Fruit fly (Drosophila melanogaster): ENCODE measurements around the gene Ssdp.

Ssdp gene

DNA sequence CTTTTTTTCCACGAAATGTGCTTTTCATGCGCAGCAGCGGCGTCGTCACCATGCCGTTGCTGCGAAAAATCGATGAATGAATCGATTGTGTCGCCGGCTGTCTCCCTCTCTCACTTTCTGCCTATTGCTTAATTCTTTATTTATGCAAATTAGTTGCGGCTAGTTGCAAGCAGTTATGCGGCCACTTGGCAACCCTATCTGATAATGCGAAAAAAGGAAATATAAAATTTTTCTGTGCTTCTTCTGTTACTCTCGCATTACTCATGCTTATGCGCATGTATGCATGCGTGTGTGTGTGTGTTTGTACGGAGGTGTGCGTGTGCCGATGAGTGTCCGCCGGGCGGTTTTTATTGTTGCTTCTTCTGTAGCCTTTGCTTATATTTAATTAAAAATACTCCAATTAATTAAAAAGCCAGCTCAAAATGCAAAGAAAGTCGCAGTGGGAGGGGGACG, 44.3 kb upstream of the Ssdp start (continued):
- TF ChIP-seq CG9609 (GFP tag; optimal IDR thresholded peaks at IDR 0.05), result no peak
- peak; percentile 70 for TF ChIP-seq kay (GFP tag; optimal IDR thresholded peaks at IDR 0.05)
- peak; percentile 49; the same call in 1 of the 3 replicates for TF ChIP-seq Dbx (GFP tag; IDR thresholded peaks at IDR 0.05)
- no peak for TF ChIP-seq slp2 (GFP tag; optimal IDR thresholded peaks at IDR 0.05)
- TF ChIP-seq twi (tag; optimal IDR thresholded peaks at IDR 0.05), result no peak
- TF ChIP-seq CG9932 (GFP tag; IDR thresholded peaks at IDR 0.05), result 0 out of 2 replicates have a peak, but pooled peaks have one; percentile 6
- peak; percentile 10; the same call in 1 of the 2 replicates for TF ChIP-seq rib (GFP tag; IDR thresholded peaks at IDR 0.05)
- no peak for TF ChIP-seq CG7987 (GFP tag; optimal IDR thresholded peaks at IDR 0.05)
- TF ChIP-seq sr (GFP tag; IDR thresholded peaks at IDR 0.05), result no peak
- peak; percentile 59 for TF ChIP-seq lab (GFP tag; optimal IDR thresholded peaks at IDR 0.05)
- no peak for TF ChIP-seq CG12155 (GFP tag; optimal IDR thresholded peaks at IDR 0.05)
- no peak for TF ChIP-seq CG8478 (optimal IDR thresholded peaks at IDR 0.05)
- TF ChIP-seq ATbp (GFP tag; optimal IDR thresholded peaks at IDR 0.05), result no peak
- peak; percentile 6 for TF ChIP-seq D19B (GFP tag; optimal IDR thresholded peaks at IDR 0.05)
- peak; percentile 46 for TF ChIP-seq Drgx (GFP tag; IDR thresholded peaks at IDR 0.05)
- peak; percentile 14; the same call in 1 of the 3 replicates for TF ChIP-seq CG11456 (GFP tag; IDR thresholded peaks at IDR 0.05)
- no peak for TF ChIP-seq NK7.1 (GFP tag; optimal IDR thresholded peaks at IDR 0.05)
- TF ChIP-seq Pdp1 (GFP tag; optimal IDR thresholded peaks at IDR 0.05), result peak in 1 of 2 experiments; percentile 15
- peak; percentile 21 for TF ChIP-seq CG4282 (GFP tag; optimal IDR thresholded peaks at IDR 0.05)
- no peak for TF ChIP-seq tx (GFP tag; optimal IDR thresholded peaks at IDR 0.05)
- no peak for TF ChIP-seq ERR (GFP tag; optimal IDR thresholded peaks at IDR 0.05)
- TF ChIP-seq Camta (GFP tag; optimal IDR thresholded peaks at IDR 0.05), result no peak
- peak; percentile 84 for TF ChIP-seq ewg (GFP tag; optimal IDR thresholded peaks at IDR 0.05)
- no peak for TF ChIP-seq vnd (GFP tag; IDR thresholded peaks at IDR 0.05; ENCODE audit: partially characterized antibody)
- no peak for TF ChIP-seq ftz-f1 (GFP tag; optimal IDR thresholded peaks at IDR 0.05)
- peak; percentile 2 for TF ChIP-seq CG2120 (GFP tag; optimal IDR thresholded peaks at IDR 0.05)
- 0 out of 2 replicates have a peak, but pooled peaks have one; percentile 3 for TF ChIP-seq seq (GFP tag; IDR thresholded peaks at IDR 0.05)
- TF ChIP-seq yki (optimal IDR thresholded peaks at IDR 0.05), result no peak
- peak; percentile 20 for TF ChIP-seq Fer1 (GFP tag; optimal IDR thresholded peaks at IDR 0.05)
- TF ChIP-seq Dll (GFP tag; IDR thresholded peaks at IDR 0.05; ENCODE audit: partially characterized antibody), result no peak
- TF ChIP-seq ro (GFP tag; IDR thresholded peaks at IDR 0.05), result no peak
- peak; percentile 37; the same call in 1 of the 2 replicates for TF ChIP-seq MBD-R2 (GFP tag; IDR thresholded peaks at IDR 0.05)
- no peak for TF ChIP-seq cas (GFP tag; IDR thresholded peaks at IDR 0.05)

DNA sequence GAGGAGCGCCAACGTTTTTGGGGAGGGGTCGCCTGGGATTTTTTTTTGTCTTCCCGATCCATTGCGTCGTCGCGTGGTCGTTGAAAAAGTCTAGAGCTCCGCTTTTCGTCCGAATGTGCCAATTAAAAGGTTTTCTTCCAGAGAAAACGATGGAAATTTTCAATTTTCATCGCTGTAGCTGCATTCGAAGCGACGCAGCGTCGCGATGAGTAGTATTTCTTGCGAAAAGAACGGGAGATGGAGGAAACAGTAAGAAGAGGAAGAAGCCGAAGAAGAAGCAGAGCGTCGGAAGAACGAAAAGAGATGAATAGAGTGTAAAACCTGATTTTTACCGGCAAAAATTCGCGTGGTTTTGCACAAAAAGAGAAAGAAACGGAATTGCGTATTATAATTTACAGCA, 43.6 kb upstream of the Ssdp start:
- TF ChIP-seq sob (GFP tag; IDR thresholded peaks at IDR 0.05) (peak; percentile 2; the same call in 1 of the 2 replicates), CG10321 (GFP tag; IDR thresholded peaks at IDR 0.05) (peak; percentile 22; the same call in 1 of the 2 replicates), sqz (GFP tag; optimal IDR thresholded peaks at IDR 0.05) (peak; percentile 48), CG1529 (GFP tag; optimal IDR thresholded peaks at IDR 0.05) (peak; percentile 55), psq (GFP tag; optimal IDR thresholded peaks at IDR 0.05) (peak; percentile 35), da (GFP tag; optimal IDR thresholded peaks at IDR 0.05) (no peak), CG17912 (GFP tag; optimal IDR thresholded peaks at IDR 0.05) (no peak), HLH4C (GFP tag; IDR thresholded peaks at IDR 0.05; ENCODE audit: partially characterized antibody) (0 out of 3 replicates have a peak, but pooled peaks have one; percentile 11), Stat92E (GFP tag; optimal IDR thresholded peaks at IDR 0.05) (no peak), sd (tag; optimal IDR thresholded peaks at IDR 0.05) (no peak), Nf-YA (GFP tag; IDR thresholded peaks at IDR 0.05) (0 out of 2 replicates have a peak, but pooled peaks have one; percentile 4), CG17385 (GFP tag; optimal IDR thresholded peaks at IDR 0.05) (peak; percentile 97), Trl (optimal IDR thresholded peaks at IDR 0.05) (peak in 1 of 2 experiments; percentile 27), Trl (GFP tag; optimal IDR thresholded peaks at IDR 0.05) (no peak), CG12744 (GFP tag; optimal IDR thresholded peaks at IDR 0.05) (no peak), nom (GFP tag; optimal IDR thresholded peaks at IDR 0.05) (peak; percentile 27), Atf6 (GFP tag; IDR thresholded peaks at IDR 0.05) (no peak), sens (GFP tag) (peak; percentile 37)

Data from whole organism, embryonic.